Fruit fly (Drosophila melanogaster): ENCODE measurements around the gene CG10650.

DNA sequence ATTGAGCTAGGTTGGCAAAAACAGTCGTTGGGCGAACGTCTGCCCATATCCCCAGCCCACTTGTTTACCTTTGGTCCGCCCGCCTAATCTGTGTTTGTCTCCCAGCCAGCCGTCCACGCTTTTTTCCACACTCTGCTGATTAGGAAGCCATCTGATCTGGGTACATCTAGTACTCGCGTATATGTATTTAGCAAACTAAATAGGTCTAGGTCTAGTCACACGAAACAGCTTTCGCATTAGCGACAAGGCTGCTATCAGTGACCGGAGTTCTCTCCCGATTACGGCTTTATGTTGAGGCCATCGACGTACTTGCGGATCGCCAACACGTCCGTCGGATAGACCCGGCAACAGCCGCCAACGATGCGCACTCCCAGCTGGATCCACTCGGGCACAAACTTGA, 40.1 kb downstream of the CG10650 start:
- TF ChIP-seq toe (GFP tag; optimal IDR thresholded peaks at IDR 0.05) (no peak), CG12768 (GFP tag; optimal IDR thresholded peaks at IDR 0.05) (peak; percentile 3), Mnt (GFP tag; optimal IDR thresholded peaks at IDR 0.05) (no peak)
